Worm (Caenorhabditis elegans) whole organism, L4/young adult: Measurements from ENCODE around the gene C35D10.17.

Source experiments
- W03F9.2 ChIP-seq: fragments of 150-350 bp; optimal IDR thresholded peaks from 2 replicates; lab custom pipeline; 2014; ENCODE audit warnings: missing biosample characterization, missing genetic modification characterization
- dao-5 ChIP-seq: sonication (generic microtip); optimal IDR thresholded peaks from 2 replicates; lab custom pipeline; 2016; ENCODE audit warnings: missing genotype, missing genetic modification characterization, moderate library complexity, missing compliant biosample characterization
- him-1 ChIP-seq: sonication (generic microtip); optimal IDR thresholded peaks from 2 replicates; lab custom pipeline; 2016; ENCODE audit warnings: missing genotype, missing genetic modification reagents, missing genetic modification characterization, missing compliant biosample characterization

C35D10.17 gene

ce11 chrIII:4854918-4855317, 11.9 kb upstream of the C35D10.17 start, which contains the start of gene C35D10.8:
Gene C35D10.8 (plus strand): TSS chrIII:4855218.
- no peak for TF ChIP-seq dao-5 (tag; lab: Kevin White, UChicago)
- no peak for TF ChIP-seq him-1 (tag; lab: Kevin White, UChicago)
- no peak for TF ChIP-seq W03F9.2

ce11 chrIII:4856109-4856508, 10.8 kb upstream of the C35D10.17 start, which contains the start of gene C35D10.7:
Gene C35D10.7 (plus strand): TSS chrIII:4856193.
- TF ChIP-seq W03F9.2 (no peak), dao-5 (tag; lab: Kevin White, UChicago) (no peak), him-1 (tag; lab: Kevin White, UChicago) (no peak)

- TF ChIP-seq dao-5 (tag; lab: Kevin White, UChicago) (no peak), W03F9.2 (no peak), him-1 (tag; lab: Kevin White, UChicago) (no peak)
These were observed 9.9 kb upstream of the C35D10.17 start for ce11 chrIII:4856992-4857391.

- no peak for TF ChIP-seq dao-5 (tag; lab: Kevin White, UChicago)
- TF ChIP-seq him-1 (tag; lab: Kevin White, UChicago): no peak
- TF ChIP-seq W03F9.2: no peak
These were observed 7.8 kb upstream of the C35D10.17 start, which contains the start of gene C35D10.6 for ce11 chrIII:4859039-4859438. Gene C35D10.6 (plus strand): TSS chrIII:4859339.

ce11 chrIII:4861744-4862401, 5.0 kb upstream of the C35D10.17 start, which contains the start of the genes C35D10.10 and C35D10.5:
Gene C35D10.10 (minus strand): TSS chrIII:4861794.
Gene C35D10.5 (plus strand): TSS chrIII:4862351.
- TF ChIP-seq him-1 (tag; lab: Kevin White, UChicago) (no peak), W03F9.2 (no peak), dao-5 (tag; lab: Kevin White, UChicago) (no peak)

ce11 chrIII:4863127-4863526, 3.7 kb upstream of the C35D10.17 start, which contains the start of gene coq-8:
Gene coq-8 (plus strand): TSS chrIII:4863427.
- no peak for TF ChIP-seq him-1 (tag; lab: Kevin White, UChicago)
- no peak for TF ChIP-seq W03F9.2
- no peak for TF ChIP-seq dao-5 (tag; lab: Kevin White, UChicago)

- TF ChIP-seq W03F9.2 (no peak), dao-5 (tag; lab: Kevin White, UChicago) (no peak), him-1 (tag; lab: Kevin White, UChicago) (no peak)
These were observed 1.8 kb downstream of the C35D10.17 start, which contains the start of the genes msd-4 and C35D10.3 for ce11 chrIII:4868643-4869042. Gene msd-4 (minus strand): TSS chrIII:4868743. Gene C35D10.3 (plus strand): TSS chrIII:4868921.

ce11 chrIII:4870478-4870877, 3.6 kb downstream of the C35D10.17 start, which contains the start of gene gipc-1:
Gene gipc-1 (plus strand): TSS chrIII:4870778.
- TF ChIP-seq him-1 (tag; lab: Kevin White, UChicago) (no peak), W03F9.2 (no peak), dao-5 (tag; lab: Kevin White, UChicago) (no peak)

ce11 chrIII:4873395-4873794, 6.5 kb downstream of the C35D10.17 start:
- TF ChIP-seq him-1 (tag; lab: Kevin White, UChicago) (no peak), W03F9.2 (no peak), dao-5 (tag; lab: Kevin White, UChicago) (no peak)

- TF ChIP-seq W03F9.2 (no peak), dao-5 (tag; lab: Kevin White, UChicago) (no peak), him-1 (tag; lab: Kevin White, UChicago) (no peak)
These were observed 7.8 kb downstream of the C35D10.17 start, which contains the start of gene C35D10.12 for ce11 chrIII:4874671-4875070. Gene C35D10.12 (minus strand): TSS chrIII:4874771.

ce11 chrIII:4875663-4876062, 8.8 kb downstream of the C35D10.17 start:
- TF ChIP-seq dao-5 (tag; lab: Kevin White, UChicago) (no peak), W03F9.2 (no peak), him-1 (tag; lab: Kevin White, UChicago) (no peak)

- TF ChIP-seq W03F9.2 (no peak), dao-5 (tag; lab: Kevin White, UChicago) (no peak), him-1 (tag; lab: Kevin White, UChicago) (no peak)
These were observed 11.4 kb downstream of the C35D10.17 start, which contains the start of the genes tost-1 and arx-6 for ce11 chrIII:4878281-4878680. Gene tost-1 (minus strand): TSS chrIII:4878311. Gene arx-6 (plus strand): TSS chrIII:4878658.

- TF ChIP-seq W03F9.2 (no peak), dao-5 (tag; lab: Kevin White, UChicago) (no peak), him-1 (tag; lab: Kevin White, UChicago) (no peak)
These were observed 12.6 kb downstream of the C35D10.17 start, which contains the start of gene C35D10.1 for ce11 chrIII:4879445-4879844. Gene C35D10.1 (plus strand): TSS chrIII:4879745.

ce11 chrIII:4881955-4882354, 15.1 kb downstream of the C35D10.17 start:
- no peak for TF ChIP-seq him-1 (tag; lab: Kevin White, UChicago)
- TF ChIP-seq W03F9.2: no peak
- TF ChIP-seq dao-5 (tag; lab: Kevin White, UChicago): no peak
